Fruit fly (Drosophila melanogaster): ENCODE measurements around the gene Elovl7.

DNA sequence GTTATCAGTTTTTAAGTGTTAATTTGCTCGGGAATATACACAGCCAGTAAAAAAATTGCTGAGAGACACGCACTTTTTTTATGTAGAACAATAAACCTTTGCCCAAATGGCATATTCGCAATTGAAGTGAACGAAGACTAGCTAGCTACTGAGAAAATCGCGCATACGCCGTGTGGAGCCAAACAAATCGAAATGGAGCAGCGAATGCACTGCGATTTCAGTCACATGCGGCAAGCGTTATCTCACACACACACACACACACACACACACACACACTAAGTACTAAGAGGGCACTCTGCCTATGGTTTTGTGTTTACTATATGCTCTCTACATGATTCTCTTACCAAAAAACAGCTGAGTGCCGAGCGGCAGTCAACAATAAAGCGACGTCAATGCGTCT, 2.1 kb downstream of the Elovl7 start:
- TF ChIP-seq Lpt (GFP tag; optimal IDR thresholded peaks at IDR 0.05) (no peak), CG8478 (optimal IDR thresholded peaks at IDR 0.05) (no peak), sug (tag; optimal IDR thresholded peaks at IDR 0.05) (peak; percentile 27), HLHmδ (GFP tag; optimal IDR thresholded peaks at IDR 0.05) (no peak), CG12299 (tag; optimal IDR thresholded peaks at IDR 0.05) (no peak), br (optimal IDR thresholded peaks at IDR 0.05) (no peak), pnt (GFP tag; optimal IDR thresholded peaks at IDR 0.05) (no peak), CG34224 (GFP tag; IDR thresholded peaks at IDR 0.05; ENCODE audit: partially characterized antibody) (no peak), her (GFP tag; optimal IDR thresholded peaks at IDR 0.05) (no peak), bigmax (GFP tag; optimal IDR thresholded peaks at IDR 0.05) (no peak), sisA (GFP tag; IDR thresholded peaks at IDR 0.05) (no peak), CG16779 (GFP tag; IDR thresholded peaks at IDR 0.05) (no peak), en (GFP tag; optimal IDR thresholded peaks at IDR 0.05) (no peak)

Measured in whole organism, embryonic.